Worm (Caenorhabditis elegans) whole organism, L4/young adult: Measurements from ENCODE around the gene C42D4.18.

Experiments used
- W03F9.2 ChIP-seq: fragments of 150-350 bp; optimal IDR thresholded peaks from 2 replicates; lab custom pipeline; 2014; ENCODE audit warnings: missing biosample characterization, missing genetic modification characterization
- him-1 ChIP-seq: sonication (generic microtip); optimal IDR thresholded peaks from 2 replicates; lab custom pipeline; 2016; ENCODE audit warnings: missing genotype, missing genetic modification reagents, missing genetic modification characterization, missing compliant biosample characterization

DNA sequence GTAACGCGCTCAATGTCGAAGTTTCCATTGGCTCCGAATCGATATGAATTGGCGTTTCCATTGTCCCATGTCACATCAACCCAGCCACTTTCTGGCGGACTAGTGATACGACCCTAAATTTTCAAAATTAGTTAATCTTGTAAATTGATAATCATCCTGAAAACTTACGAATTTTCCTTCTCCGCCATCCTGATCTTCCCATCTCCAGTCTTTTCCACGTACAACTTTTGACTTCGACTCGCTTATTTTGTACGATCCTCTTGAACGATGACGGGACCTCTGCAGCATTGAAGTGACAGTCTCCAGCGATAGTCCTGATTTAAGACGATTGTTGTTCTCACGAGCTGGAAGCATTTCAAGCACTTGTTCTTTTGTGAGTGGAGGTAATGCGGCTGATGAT is 27.4 kb upstream of the C42D4.18 start:
- no peak for TF ChIP-seq him-1
- no peak for TF ChIP-seq W03F9.2 (tag; lab: Kevin White, UChicago)
